Fruit fly (Drosophila melanogaster): ENCODE data around the gene shep.

shep gene

DNA sequence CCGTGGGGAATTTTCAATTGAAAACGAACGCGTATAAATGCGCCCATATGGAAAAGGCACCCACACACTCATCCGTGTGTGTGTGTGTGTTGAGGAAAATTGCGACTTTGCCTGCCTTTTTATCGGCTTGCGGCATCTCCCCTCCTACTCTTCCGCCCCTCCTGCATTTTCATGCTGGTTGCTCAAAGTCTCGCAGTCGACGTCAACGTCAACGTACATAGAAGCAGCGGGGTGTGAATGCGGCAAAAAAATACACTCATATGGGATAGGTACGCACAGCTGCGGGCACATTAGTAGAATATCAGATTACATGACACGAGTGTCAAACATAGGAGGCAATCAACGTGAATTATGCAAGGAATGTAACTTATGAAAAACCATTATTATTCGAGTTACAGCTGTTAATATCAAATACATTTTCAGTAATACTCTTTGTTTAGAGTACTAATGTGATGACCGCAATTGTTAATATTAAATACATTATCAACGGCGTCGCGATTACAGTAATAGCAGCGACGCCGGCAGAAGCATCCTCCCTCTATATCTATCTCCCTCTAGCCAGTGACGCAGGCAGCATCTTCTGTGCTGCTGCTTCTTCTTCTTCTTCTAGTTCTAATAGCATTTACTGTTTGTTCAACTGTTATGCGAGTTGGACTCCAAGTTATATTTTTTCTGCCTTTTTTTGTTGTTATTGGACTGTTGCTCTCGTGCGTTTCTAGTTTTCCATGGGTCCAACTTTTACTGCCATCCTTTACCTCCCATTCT, 90.8 kb downstream of the shep start (continued):
- peak; percentile 89 for TF ChIP-seq CG12391 (tag; optimal IDR thresholded peaks at IDR 0.05)
- peak; percentile 65 for TF ChIP-seq schlank (tag; optimal IDR thresholded peaks at IDR 0.05)

DNA sequence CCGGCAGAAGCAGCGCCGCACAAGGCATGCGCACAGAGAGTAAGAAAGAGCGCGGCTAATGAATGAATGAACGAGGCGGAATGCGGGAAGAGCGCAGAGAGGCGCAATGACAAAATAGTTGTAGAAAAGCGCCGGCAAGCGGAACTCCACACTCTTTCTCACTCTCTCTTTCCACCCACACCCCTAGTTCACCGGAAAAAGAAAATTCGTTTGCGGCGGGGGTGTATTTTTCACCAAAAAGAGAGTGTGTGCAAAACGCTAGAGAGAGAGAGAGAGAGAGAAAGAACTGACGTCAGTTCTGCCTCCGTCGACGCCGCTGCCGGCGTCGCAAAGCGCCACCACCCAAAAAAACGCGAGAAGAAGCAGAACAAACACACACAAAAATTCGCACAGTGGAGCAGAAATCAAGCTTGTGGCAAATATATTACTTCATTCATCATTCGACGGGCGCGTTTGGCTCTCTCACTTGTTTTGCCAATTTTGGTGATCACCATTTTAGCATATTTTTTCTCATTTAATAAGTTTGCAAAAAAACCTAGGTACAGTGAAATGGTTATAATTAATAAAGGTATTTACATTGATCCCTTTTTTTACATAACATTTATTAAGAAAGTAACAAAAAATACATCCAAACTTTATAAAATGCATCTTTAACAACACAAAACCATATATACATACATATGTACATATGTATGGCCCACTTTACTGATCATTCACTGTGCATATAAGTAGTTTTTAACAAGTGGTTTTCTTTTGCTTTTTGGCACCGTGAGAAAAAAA, 92.7 kb downstream of the shep start:
- TF ChIP-seq Awh (GFP tag; IDR thresholded peaks at IDR 0.05) (no peak), CG9797 (GFP tag; optimal IDR thresholded peaks at IDR 0.05) (no peak), wdn (GFP tag; IDR thresholded peaks at IDR 0.05) (peak; percentile 32; the same call in 1 of the 2 replicates), chm (GFP tag; IDR thresholded peaks at IDR 0.05) (no peak), CG2202 (tag; optimal IDR thresholded peaks at IDR 0.05) (no peak), CG13424 (tag; optimal IDR thresholded peaks at IDR 0.05) (peak; percentile 55), CG7556 (GFP tag; optimal IDR thresholded peaks at IDR 0.05) (peak; percentile 70), CG17802 (tag; optimal IDR thresholded peaks at IDR 0.05) (no peak), CG8281 (tag; optimal IDR thresholded peaks at IDR 0.05) (no peak), CG11398 (GFP tag; optimal IDR thresholded peaks at IDR 0.05) (no peak), CG1602 (GFP tag; optimal IDR thresholded peaks at IDR 0.05) (peak; percentile 46), dm (GFP tag; optimal IDR thresholded peaks at IDR 0.05) (no peak), CG9727 (GFP tag; optimal IDR thresholded peaks at IDR 0.05) (peak; percentile 64), mld (GFP tag; IDR thresholded peaks at IDR 0.05; ENCODE audit: partially characterized antibody) (no peak), CG16863 (GFP tag; optimal IDR thresholded peaks at IDR 0.05) (no peak), Scr (GFP tag; IDR thresholded peaks at IDR 0.05; ENCODE audit: partially characterized antibody) (peak; percentile 47), odd (GFP tag; optimal IDR thresholded peaks at IDR 0.05) (no peak), NC2α (GFP tag; optimal IDR thresholded peaks at IDR 0.05) (no peak), CG8478 (optimal IDR thresholded peaks at IDR 0.05) (no peak), Mes4 (GFP tag; optimal IDR thresholded peaks at IDR 0.05) (no peak), bsh (GFP tag; optimal IDR thresholded peaks at IDR 0.05) (peak in 1 of 2 experiments; percentile 25), CG14441 (GFP tag; IDR thresholded peaks at IDR 0.05) (no peak; the same call in none of the 2 replicates), CG14860 (GFP tag; IDR thresholded peaks at IDR 0.05; ENCODE audit: partially characterized antibody) (no peak), Chrac-16 (GFP tag; optimal IDR thresholded peaks at IDR 0.05) (peak; percentile 37), Sry-β (GFP tag; optimal IDR thresholded peaks at IDR 0.05) (no peak), Opbp (GFP tag; IDR thresholded peaks at IDR 0.05; ENCODE audit: partially characterized antibody) (no peak), Dbx (GFP tag; IDR thresholded peaks at IDR 0.05) (0 out of 3 replicates have a peak, but pooled peaks have one; percentile 25), crc (GFP tag; optimal IDR thresholded peaks at IDR 0.05) (no peak), Sin3A (optimal IDR thresholded peaks at IDR 0.05) (no peak), ci (GFP tag; IDR thresholded peaks at IDR 0.05) (no peak; the same call in 2 of the 3 replicates), BEAF-32 (GFP tag; optimal IDR thresholded peaks at IDR 0.05) (no peak), sim (GFP tag; IDR thresholded peaks at IDR 0.05) (0 out of 2 replicates have a peak, but pooled peaks have one; percentile 55), CG4328 (GFP tag; optimal IDR thresholded peaks at IDR 0.05) (no peak), repo (GFP tag; optimal IDR thresholded peaks at IDR 0.05) (no peak), az2 (GFP tag; optimal IDR thresholded peaks at IDR 0.05) (peak; percentile 53), CG3995 (GFP tag; optimal IDR thresholded peaks at IDR 0.05) (no peak), ranshi (GFP tag; IDR thresholded peaks at IDR 0.05) (no peak; the same call in 1 of the 2 replicates), unpg (GFP tag; optimal IDR thresholded peaks at IDR 0.05) (peak; percentile 20), CG15601 (tag; optimal IDR thresholded peaks at IDR 0.05) (no peak), CG33557 (GFP tag; optimal IDR thresholded peaks at IDR 0.05) (no peak), Hr78 (GFP tag; optimal IDR thresholded peaks at IDR 0.05) (no peak), hkb (optimal IDR thresholded peaks at IDR 0.05) (no peak), hkb (GFP tag; IDR thresholded peaks at IDR 0.05) (peak; percentile 55; the same call in 1 of the 2 replicates), CG15011 (GFP tag; optimal IDR thresholded peaks at IDR 0.05) (peak; percentile 32)

Data from whole organism, embryonic.